Fruit fly (Drosophila melanogaster) whole organism, embryonic: ENCODE measurements around the gene CG4313.

ENCODE experiments used
- CG10274 ChIP-seq: fragments of 200-800 bp; sonication (Bioruptor generic); optimal IDR thresholded peaks from 3 replicates; lab custom pipeline; 2017; ENCODE audit warnings: missing biosample characterization, mild to moderate bottlenecking, missing genetic modification characterization
- CG10959 ChIP-seq: fragments of 200-800 bp; sonication (Bioruptor generic); IDR thresholded peaks from 2 replicates; pipeline ENCODE4 v1.3.6; 2022; ENCODE audit warnings: missing biosample characterization, missing genetic modification characterization
- CG11456 ChIP-seq: fragments of 200-800 bp; sonication (Bioruptor generic); IDR thresholded peaks from 3 replicates; pipeline ENCODE4 v1.3.6; 2022; ENCODE audit warnings: missing biosample characterization, missing genetic modification characterization
- CG12104 ChIP-seq: fragments of 200-800 bp; sonication (Bioruptor generic); optimal IDR thresholded peaks from 3 replicates; lab custom pipeline; 2016; ENCODE audit warnings: missing biosample characterization, missing genetic modification characterization
- CG14014 ChIP-seq: fragments of 200-800 bp; sonication (Bioruptor generic); IDR thresholded peaks from 2 replicates; pipeline ENCODE4 v1.3.6; 2022; ENCODE audit warnings: missing biosample characterization, missing genetic modification characterization
- CG1529 ChIP-seq: fragments of 200-800 bp; sonication (Bioruptor generic); optimal IDR thresholded peaks from 3 replicates; lab custom pipeline; 2018; ENCODE audit warnings: missing biosample characterization, missing genetic modification characterization
- CG1832 ChIP-seq: fragments of 200-800 bp; sonication (Bioruptor generic); optimal IDR thresholded peaks from 2 replicates; lab custom pipeline; 2017; ENCODE audit warnings: missing biosample characterization, mild to moderate bottlenecking, missing genetic modification characterization, inconsistent platforms
- CG2116 ChIP-seq: fragments of 200-800 bp; sonication (Bioruptor generic); optimal IDR thresholded peaks from 3 replicates; lab custom pipeline; 2018; ENCODE audit warnings: missing biosample characterization, mild to moderate bottlenecking, missing genetic modification characterization
- CG2120 ChIP-seq: fragments of 200-800 bp; sonication (Bioruptor generic); optimal IDR thresholded peaks from 3 replicates; lab custom pipeline; 2016; ENCODE audit warnings: missing biosample characterization, missing genetic modification characterization
- CG2129 ChIP-seq: fragments of 200-800 bp; sonication (Bioruptor generic); IDR thresholded peaks from 2 replicates; pipeline ENCODE4 v1.3.6; 2022; ENCODE audit warnings: missing biosample characterization, missing genetic modification characterization; ENCODE audit not compliant: partially characterized antibody
- CG4328 ChIP-seq: fragments of 200-800 bp; sonication (Bioruptor generic); optimal IDR thresholded peaks from 3 replicates; lab custom pipeline; 2017; ENCODE audit warnings: missing biosample characterization, missing genetic modification reagents, missing genetic modification characterization
- CG4424 ChIP-seq: fragments of 200-800 bp; sonication (Bioruptor generic); optimal IDR thresholded peaks from 3 replicates; lab custom pipeline; 2016; ENCODE audit warnings: missing biosample characterization, missing genetic modification characterization
- CG6272 ChIP-seq: fragments of 200-800 bp; sonication (Bioruptor generic); IDR thresholded peaks from 2 replicates; pipeline ENCODE4 v1.3.6; 2022; ENCODE audit warnings: missing biosample characterization, missing genetic modification characterization
- CG8290 ChIP-seq, 3 experiments: fragments of 200-800 bp; sonication (Bioruptor generic); optimal IDR thresholded peaks; 2 replicates each; lab custom pipeline; 2016 to 2019; ENCODE audit warnings: missing biosample characterization in 3 of 3, missing genetic modification characterization in 3 of 3, mild to moderate bottlenecking in 2 of 3, moderate library complexity in 1 of 3
- CG8388 ChIP-seq: fragments of 200-800 bp; sonication (Bioruptor generic); optimal IDR thresholded peaks from 2 replicates; lab custom pipeline; 2019; ENCODE audit warnings: missing biosample characterization, mild to moderate bottlenecking, missing genetic modification characterization, moderate library complexity
- HmgD ChIP-seq: fragments of 200-800 bp; sonication (Bioruptor generic); optimal IDR thresholded peaks from 3 replicates; lab custom pipeline; 2016; ENCODE audit warnings: missing biosample characterization, missing genetic modification characterization
- HmgZ ChIP-seq: fragments of 200-800 bp; sonication (Bioruptor generic); optimal IDR thresholded peaks from 2 replicates; lab custom pipeline; 2018; ENCODE audit warnings: missing biosample characterization, mild to moderate bottlenecking, missing genetic modification characterization
- NK7.1 ChIP-seq: fragments of 200-800 bp; sonication (Bioruptor generic); optimal IDR thresholded peaks from 3 replicates; lab custom pipeline; 2016; ENCODE audit warnings: missing biosample characterization, missing genetic modification characterization
- NfI ChIP-seq: fragments of 200-800 bp; sonication (Bioruptor generic); optimal IDR thresholded peaks from 3 replicates; lab custom pipeline; 2018; ENCODE audit warnings: missing biosample characterization, mild to moderate bottlenecking, missing genetic modification characterization, moderate library complexity
- Oli ChIP-seq: fragments of 200-800 bp; sonication (Bioruptor generic); optimal IDR thresholded peaks from 2 replicates; lab custom pipeline; 2018; ENCODE audit warnings: missing biosample characterization, mild to moderate bottlenecking, missing genetic modification characterization, moderate library complexity
- PHDP ChIP-seq: fragments of 200-800 bp; sonication (Bioruptor generic); optimal IDR thresholded peaks from 3 replicates; lab custom pipeline; 2018; ENCODE audit warnings: missing biosample characterization, mild to moderate bottlenecking, missing genetic modification characterization, moderate library complexity
- Ptx1 ChIP-seq: fragments of 200-800 bp; sonication (Bioruptor generic); IDR thresholded peaks from 2 replicates; pipeline ENCODE4 v1.3.6; 2022; ENCODE audit warnings: missing biosample characterization, missing genetic modification characterization
- Rfx ChIP-seq: fragments of 200-800 bp; sonication (Bioruptor generic); IDR thresholded peaks from 2 replicates; pipeline ENCODE4 v1.3.6; 2022; ENCODE audit warnings: missing biosample characterization, missing genetic modification characterization
- Sin3A ChIP-seq: fragments of >200 bp; optimal IDR thresholded peaks from 2 replicates; lab custom pipeline; 2018
- Tbp ChIP-seq: fragments of >200 bp; optimal IDR thresholded peaks from 2 replicates; lab custom pipeline; 2018; ENCODE audit warnings: missing biosample characterization, missing genetic modification characterization
- Usf ChIP-seq: fragments of 200-800 bp; sonication (Bioruptor generic); optimal IDR thresholded peaks from 2 replicates; lab custom pipeline; 2017; ENCODE audit warnings: missing genotype, missing biosample characterization, missing genetic modification characterization
- ato ChIP-seq: fragments of 200-800 bp; sonication (Bioruptor generic); IDR thresholded peaks from 2 replicates; pipeline ENCODE4 v1.3.6; 2022; ENCODE audit warnings: missing biosample characterization, missing genetic modification characterization; ENCODE audit not compliant: partially characterized antibody
- bbx ChIP-seq: fragments of 200-800 bp; sonication (Bioruptor generic); IDR thresholded peaks from 2 replicates; pipeline ENCODE4 v1.3.6; 2022; ENCODE audit warnings: missing biosample characterization, missing genetic modification characterization; ENCODE audit not compliant: partially characterized antibody
- bigmax ChIP-seq: fragments of 200-800 bp; sonication (Bioruptor generic); optimal IDR thresholded peaks from 2 replicates; lab custom pipeline; 2018; ENCODE audit warnings: missing biosample characterization, mild to moderate bottlenecking, missing genetic modification characterization
- chm ChIP-seq: fragments of 200-800 bp; sonication (Bioruptor generic); IDR thresholded peaks from 2 replicates; pipeline ENCODE4 v1.3.6; 2022; ENCODE audit warnings: missing biosample characterization, missing genetic modification characterization
- dm ChIP-seq: fragments of 200-800 bp; sonication (Bioruptor generic); optimal IDR thresholded peaks from 3 replicates; lab custom pipeline; 2016; ENCODE audit warnings: missing biosample characterization, missing genetic modification characterization
- dmrt99B ChIP-seq: fragments of 200-800 bp; sonication (Bioruptor generic); optimal IDR thresholded peaks from 2 replicates; lab custom pipeline; 2018; ENCODE audit warnings: missing biosample characterization, mild to moderate bottlenecking, missing genetic modification characterization, moderate library complexity
- fd3F ChIP-seq: fragments of 200-800 bp; sonication (Bioruptor generic); optimal IDR thresholded peaks from 2 replicates; lab custom pipeline; 2018; ENCODE audit warnings: missing biosample characterization, mild to moderate bottlenecking, missing genetic modification characterization, moderate library complexity
- gsb ChIP-seq: fragments of 200-800 bp; sonication (Bioruptor generic); IDR thresholded peaks from 2 replicates; pipeline ENCODE4 v1.3.6; 2022; ENCODE audit warnings: missing biosample characterization, missing genetic modification characterization
- hbn ChIP-seq: fragments of 200-800 bp; sonication (Bioruptor generic); IDR thresholded peaks from 2 replicates; pipeline ENCODE4 v1.3.6; 2022; ENCODE audit warnings: missing biosample characterization, missing genetic modification characterization; ENCODE audit not compliant: partially characterized antibody
- hkb ChIP-seq, 2 experiments: fragments of 200-800 bp in 1 of 2; fragments of >200 bp in 1 of 2; sonication (Bioruptor generic) in 1 of 2; IDR thresholded peaks in 1 of 2; optimal IDR thresholded peaks in 1 of 2; 2 replicates each; pipeline versions ENCODE4 v1.3.6 to Lab custom; 2017 to 2022; ENCODE audit warnings: missing biosample characterization in 1 of 2, missing genetic modification characterization in 1 of 2
- knrl ChIP-seq: fragments of 200-800 bp; sonication (Bioruptor generic); IDR thresholded peaks from 3 replicates; pipeline ENCODE4 v1.3.6; 2022; ENCODE audit warnings: missing biosample characterization, missing genetic modification characterization; ENCODE audit not compliant: partially characterized antibody
- nerfin-2 ChIP-seq: fragments of 200-800 bp; sonication (Bioruptor generic); IDR thresholded peaks from 2 replicates; pipeline ENCODE4 v1.3.6; 2022; ENCODE audit warnings: missing biosample characterization, missing genetic modification characterization; ENCODE audit not compliant: partially characterized antibody
- oc ChIP-seq: fragments of 200-800 bp; sonication (Bioruptor generic); optimal IDR thresholded peaks from 2 replicates; lab custom pipeline; 2018; ENCODE audit warnings: missing biosample characterization, mild to moderate bottlenecking, missing genetic modification characterization, moderate library complexity
- peb ChIP-seq: fragments of 200-800 bp; sonication (Bioruptor generic); IDR thresholded peaks from 2 replicates; pipeline ENCODE4 v1.3.6; 2022; ENCODE audit warnings: missing biosample characterization, missing genetic modification characterization
- pfk ChIP-seq: fragments of 200-800 bp; sonication (Bioruptor generic); optimal IDR thresholded peaks from 2 replicates; lab custom pipeline; 2018; ENCODE audit warnings: missing biosample characterization, mild to moderate bottlenecking, missing genetic modification characterization, moderate library complexity
- pho ChIP-seq: fragments of 200-800 bp; sonication (Bioruptor generic); optimal IDR thresholded peaks from 2 replicates; lab custom pipeline; 2016; ENCODE audit warnings: missing biosample characterization, missing genetic modification characterization
- psq ChIP-seq: fragments of 200-800 bp; sonication (Bioruptor generic); optimal IDR thresholded peaks from 2 replicates; lab custom pipeline; 2017; ENCODE audit warnings: missing biosample characterization, missing genetic modification characterization
- sima ChIP-seq: fragments of 200-800 bp; sonication (Bioruptor generic); optimal IDR thresholded peaks from 2 replicates; lab custom pipeline; 2016; ENCODE audit warnings: missing biosample characterization, missing genetic modification characterization
- sr ChIP-seq: fragments of 200-800 bp; sonication (Bioruptor generic); IDR thresholded peaks from 3 replicates; pipeline ENCODE4 v1.3.6; 2022; ENCODE audit warnings: missing biosample characterization, missing genetic modification characterization
- stwl ChIP-seq: fragments of 200-800 bp; sonication (Bioruptor generic); optimal IDR thresholded peaks from 3 replicates; lab custom pipeline; 2018; ENCODE audit warnings: missing biosample characterization, mild to moderate bottlenecking, missing genetic modification characterization, moderate library complexity
- trh ChIP-seq: fragments of 200-800 bp; sonication (Bioruptor generic); optimal IDR thresholded peaks from 2 replicates; lab custom pipeline; 2016; ENCODE audit warnings: missing biosample characterization, missing genetic modification characterization
- twi ChIP-seq: fragments of 200-800 bp; optimal IDR thresholded peaks from 2 replicates; lab custom pipeline; 2019; ENCODE audit warnings: missing biosample characterization, mild to moderate bottlenecking, missing genetic modification characterization, moderate library complexity
- wek ChIP-seq: fragments of 200-800 bp; sonication (Bioruptor generic); optimal IDR thresholded peaks from 3 replicates; lab custom pipeline; 2018; ENCODE audit warnings: missing biosample characterization, mild to moderate bottlenecking, missing genetic modification characterization, moderate library complexity
- zf30C ChIP-seq: fragments of 200-800 bp; sonication (Bioruptor generic); optimal IDR thresholded peaks from 3 replicates; lab custom pipeline; 2018; ENCODE audit warnings: missing biosample characterization, mild to moderate bottlenecking, missing genetic modification characterization

CG4313 gene

dm6 chrX:2083678-2084162 lies 42.1 kb downstream of the CG4313 start (continued):
- no peak for TF ChIP-seq CG8290 (GFP tag; optimal IDR thresholded peaks at IDR 0.05; lab: Kevin White, UChicago)
- TF ChIP-seq CG8290 (tag; optimal IDR thresholded peaks at IDR 0.05; lab: Kevin White, UChicago), result peak; percentile 11 to 96
- TF ChIP-seq HmgZ, result peak; percentile 75
- TF ChIP-seq PHDP, result peak; percentile 84
- peak; percentile 57 for TF ChIP-seq CG2116 (GFP tag; lab: Kevin White, UChicago)
- TF ChIP-seq psq, result peak; percentile 40
- TF ChIP-seq sr (GFP tag; lab: Robert Waterston, UW), result peak; percentile 68
- peak; percentile 7 for TF ChIP-seq CG1832
- no peak for TF ChIP-seq nerfin-2 (GFP tag; lab: Robert Waterston, UW)
- TF ChIP-seq CG12104 (GFP tag; lab: Kevin White, UChicago), result peak; percentile 50
- peak; percentile 77 for TF ChIP-seq NK7.1
- peak; percentile 75 for TF ChIP-seq CG8388 (GFP tag; lab: Kevin White, UChicago)
- no peak for TF ChIP-seq bbx (GFP tag; lab: Robert Waterston, UW)
- TF ChIP-seq Oli (tag; lab: Kevin White, UChicago), result peak; percentile 84
- no peak for TF ChIP-seq Sin3A (lab: Kevin White, UChicago)
- TF ChIP-seq Usf (GFP tag; lab: Kevin White, UChicago), result peak; percentile 48
- peak; percentile 70 for TF ChIP-seq pho
- peak; percentile 25 for TF ChIP-seq trh
- peak; percentile 90 for TF ChIP-seq Ptx1
- peak; percentile 83 for TF ChIP-seq CG11456
- TF ChIP-seq gsb (GFP tag; lab: Robert Waterston, UW), result peak; percentile 72
- TF ChIP-seq twi (tag; lab: Kevin White, UChicago), result peak; percentile 63
- TF ChIP-seq CG6272, result peak; percentile 68
- peak; percentile 53 for TF ChIP-seq fd3F (GFP tag; lab: Kevin White, UChicago)
- TF ChIP-seq zf30C, result no peak
- TF ChIP-seq dmrt99B, result peak; percentile 86
- TF ChIP-seq sima (GFP tag; lab: Kevin White, UChicago), result no peak
- TF ChIP-seq Rfx (GFP tag; lab: Robert Waterston, UW), result peak; percentile 83
- TF ChIP-seq dm (GFP tag; lab: Kevin White, UChicago), result peak; percentile 74
- peak; percentile 59 for TF ChIP-seq bigmax
- TF ChIP-seq CG2129 (GFP tag; lab: Robert Waterston, UW), result no peak
- peak; percentile 74 for TF ChIP-seq CG10274
- peak; percentile 85 for TF ChIP-seq CG1529 (GFP tag; lab: Kevin White, UChicago)
- TF ChIP-seq CG2120 (GFP tag; lab: Kevin White, UChicago), result peak; percentile 77
- TF ChIP-seq CG10959 (GFP tag; lab: Robert Waterston, UW), result peak; percentile 78
- no peak for TF ChIP-seq Tbp (GFP tag; lab: Kevin White, UChicago)
- no peak for TF ChIP-seq ato (GFP tag; lab: Robert Waterston, UW)
- peak; percentile 84 for TF ChIP-seq oc (tag; lab: Kevin White, UChicago)
- TF ChIP-seq CG4328, result peak; percentile 8
- TF ChIP-seq HmgD (GFP tag; lab: Kevin White, UChicago), result peak; percentile 60
- no peak for TF ChIP-seq knrl (GFP tag; lab: Robert Waterston, UW)
- TF ChIP-seq wek (GFP tag; lab: Kevin White, UChicago), result peak; percentile 86
- TF ChIP-seq CG14014 (GFP tag; lab: Robert Waterston, UW), result peak; percentile 71; the same call in 1 of the 2 replicates
- TF ChIP-seq hbn (GFP tag; lab: Robert Waterston, UW), result no peak
- no peak for TF ChIP-seq hkb (optimal IDR thresholded peaks at IDR 0.05; lab: Kevin White, UChicago)
- TF ChIP-seq hkb (GFP tag; IDR thresholded peaks at IDR 0.05; lab: Robert Waterston, UW), result peak; percentile 91
- TF ChIP-seq chm (GFP tag; lab: Robert Waterston, UW), result peak; percentile 82
- TF ChIP-seq stwl, result no peak
- peak; percentile 84 for TF ChIP-seq peb (GFP tag; lab: Robert Waterston, UW)
- peak; percentile 68 for TF ChIP-seq CG4424
- no peak for TF ChIP-seq pfk (GFP tag; lab: Kevin White, UChicago)
- peak; percentile 78 for TF ChIP-seq NfI
